Worm (Caenorhabditis elegans): Measurements from ENCODE around the gene W03A5.6.
A peak's percentile ranks its signal among the peaks of the same experiment; 100 is the strongest.

W03A5.6 gene

DNA sequence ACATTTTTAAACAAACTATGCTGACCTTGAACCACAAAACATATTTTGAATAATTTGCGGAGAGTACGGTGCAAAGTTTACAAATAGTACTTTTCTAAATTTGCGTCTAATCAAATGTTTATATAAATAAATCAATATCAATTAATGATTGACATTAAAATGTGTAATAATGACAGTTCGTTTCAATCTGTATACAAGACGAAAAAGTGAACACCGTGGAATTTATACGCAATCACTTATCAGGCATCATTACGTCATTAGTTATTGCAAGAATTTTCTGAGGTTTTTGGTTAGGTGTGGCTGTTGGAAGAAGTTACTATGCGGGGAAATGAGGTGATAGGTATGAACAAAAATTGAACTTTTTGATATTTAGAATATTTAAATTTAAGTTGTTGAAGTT is 13.3 kb downstream of the W03A5.6 start:
- TF ChIP-seq nhr-77 (tag; optimal IDR thresholded peaks at IDR 0.05) = no peak
- TF ChIP-seq mab-5 (tag; optimal IDR thresholded peaks at IDR 0.05) = no peak
- no peak for TF ChIP-seq fos-1 (tag; optimal IDR thresholded peaks at IDR 0.05)
- TF ChIP-seq blmp-1 (tag; optimal IDR thresholded peaks at IDR 0.05; ENCODE audit: insufficient read depth) = no peak
- no peak for TF ChIP-seq egl-27 (tag; optimal IDR thresholded peaks at IDR 0.05)
- TF ChIP-seq alr-1 (tag; optimal IDR thresholded peaks at IDR 0.05) = no peak
- TF ChIP-seq ceh-82 (tag; optimal IDR thresholded peaks at IDR 0.05) = no peak
- TF ChIP-seq nhr-10 (tag; optimal IDR thresholded peaks at IDR 0.05) = no peak
- TF ChIP-seq nhr-237 (tag; optimal IDR thresholded peaks at IDR 0.05) = no peak
- no peak for TF ChIP-seq aly-2 (tag; optimal IDR thresholded peaks at IDR 0.05)
- TF ChIP-seq nhr-25 (tag; optimal IDR thresholded peaks at IDR 0.05) = no peak
- no peak for TF ChIP-seq ceh-16 (tag; optimal IDR thresholded peaks at IDR 0.05)
- TF ChIP-seq F13H6.1 (tag; optimal IDR thresholded peaks at IDR 0.05) = no peak
- TF ChIP-seq ztf-4 (tag; optimal IDR thresholded peaks at IDR 0.05) = no peak
- TF ChIP-seq nhr-129 (tag; optimal IDR thresholded peaks at IDR 0.05) = no peak
- TF ChIP-seq elt-1 (tag; optimal IDR thresholded peaks at IDR 0.05) = no peak
- TF ChIP-seq lin-13 (GFP tag; optimal IDR thresholded peaks at IDR 0.05) = no peak
- no peak for TF ChIP-seq nhr-21 (tag; optimal IDR thresholded peaks at IDR 0.05)

DNA sequence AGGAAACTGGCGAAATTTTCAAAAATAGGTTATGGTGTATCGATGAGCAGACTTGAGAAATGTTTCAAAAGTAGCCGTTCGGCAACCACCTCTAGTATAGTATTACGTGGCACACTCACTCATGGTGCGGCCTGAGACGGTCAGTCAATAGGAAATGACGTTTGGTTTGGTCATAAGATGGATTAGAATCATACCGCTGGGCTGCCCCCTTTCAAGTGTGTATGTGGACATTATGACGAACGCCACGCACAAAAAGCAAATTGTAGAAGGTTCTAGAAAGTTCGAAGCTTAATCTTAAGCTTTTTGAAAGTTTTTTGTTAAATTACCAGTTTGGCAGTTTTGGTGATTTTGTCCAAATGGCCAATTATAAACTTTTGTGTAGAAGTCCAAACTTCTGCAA is 16.1 kb downstream of the W03A5.6 start:
- TF ChIP-seq nhr-6 (tag; optimal IDR thresholded peaks at IDR 0.05) = no peak
- no peak for TF ChIP-seq zag-1 (tag; optimal IDR thresholded peaks at IDR 0.05)
- TF ChIP-seq mab-5 (tag; optimal IDR thresholded peaks at IDR 0.05) = no peak
- TF ChIP-seq nhr-25 (tag; optimal IDR thresholded peaks at IDR 0.05) = no peak

DNA sequence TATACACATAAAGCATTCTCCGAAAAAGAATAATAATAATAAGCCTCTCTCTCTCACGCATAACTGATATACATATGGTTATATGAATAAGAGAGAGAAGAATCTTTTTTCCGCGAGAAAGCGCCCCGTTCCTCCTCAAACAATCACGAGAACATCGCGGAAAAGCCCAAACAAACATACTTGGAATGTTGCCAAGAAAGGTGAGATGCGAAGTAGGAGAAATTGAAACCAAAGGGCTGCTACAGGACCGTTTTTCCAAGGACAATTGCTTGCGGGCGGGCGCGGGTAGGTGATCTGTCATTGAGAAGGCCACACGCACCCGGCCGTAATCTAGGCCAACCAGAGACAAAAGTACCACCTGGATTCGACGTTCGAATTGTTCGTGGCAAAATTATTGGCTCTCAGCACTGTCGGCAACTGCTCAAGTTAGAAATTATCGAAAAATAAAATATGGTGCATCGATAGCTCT is 16.7 kb downstream of the W03A5.6 start, which contains the start of gene dnj-24:
Gene dnj-24, minus strand, starts transcription at position 419 of the 469 bp plus-strand sequence.
- TF ChIP-seq sma-3 (GFP tag; optimal IDR thresholded peaks at IDR 0.05) = peak; percentile 4
- no peak for TF ChIP-seq fos-1 (tag; optimal IDR thresholded peaks at IDR 0.05)
- peak; percentile 1 for TF ChIP-seq ceh-16 (tag; optimal IDR thresholded peaks at IDR 0.05)

DNA sequence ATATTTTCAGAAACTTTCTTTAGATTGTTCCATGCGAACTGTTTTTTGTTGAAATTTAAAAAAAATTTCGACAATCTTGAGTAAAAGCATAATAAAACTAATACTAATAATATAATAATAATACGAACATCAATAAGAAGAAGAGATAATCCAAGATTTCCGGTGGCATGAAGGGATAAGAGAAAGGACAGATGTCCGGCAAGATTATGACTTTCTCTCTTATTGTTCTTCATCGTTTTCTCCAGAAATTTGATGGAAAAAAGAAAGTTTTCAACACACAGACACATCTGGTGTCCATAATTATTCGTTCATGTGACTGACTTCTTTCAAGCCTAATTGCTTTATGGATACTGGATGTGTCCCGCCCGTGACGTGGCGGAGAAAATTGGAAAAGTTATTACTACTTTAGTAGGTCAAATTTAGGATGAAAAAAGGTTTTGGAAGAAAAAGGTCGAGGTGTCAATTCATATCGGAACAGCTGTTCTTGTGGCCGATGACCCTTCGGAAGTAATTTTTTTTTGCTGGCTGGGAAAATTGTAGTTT is 17.8 kb downstream of the W03A5.6 start:
- no peak for TF ChIP-seq ztf-11 (tag; optimal IDR thresholded peaks at IDR 0.05)
- no peak for TF ChIP-seq C34F6.9 (tag; optimal IDR thresholded peaks at IDR 0.05)
- peak; percentile 34 for TF ChIP-seq blmp-1 (tag; optimal IDR thresholded peaks at IDR 0.05; ENCODE audit: insufficient read depth)
- no peak for TF ChIP-seq ztf-1 (GFP tag; conservative IDR thresholded peaks at IDR 0.05)

DNA sequence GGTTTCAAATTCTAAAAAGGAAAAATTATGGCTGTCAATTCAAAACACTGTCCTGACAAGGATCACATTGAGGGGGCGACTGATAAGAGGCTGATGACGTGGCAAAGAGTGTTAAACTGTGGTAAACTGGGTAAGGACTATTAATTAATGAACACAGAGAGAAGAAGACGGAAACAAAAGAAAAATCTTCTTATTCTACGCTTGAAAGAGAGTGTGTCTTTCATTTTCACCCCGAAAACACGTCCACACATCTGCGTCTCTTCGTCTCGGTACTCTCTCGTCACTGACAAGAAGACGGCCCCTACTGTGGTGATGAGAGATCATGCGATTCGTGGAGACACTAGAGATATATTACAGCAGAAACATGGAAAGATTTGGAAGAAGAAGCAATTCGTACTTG is 19.0 kb downstream of the W03A5.6 start:
- peak; percentile 68 for TF ChIP-seq blmp-1 (tag; optimal IDR thresholded peaks at IDR 0.05; ENCODE audit: insufficient read depth)
- peak; percentile 9 for TF ChIP-seq fos-1 (tag; optimal IDR thresholded peaks at IDR 0.05)
- TF ChIP-seq crh-2 (tag; optimal IDR thresholded peaks at IDR 0.05) = peak; percentile 97
- no peak for TF ChIP-seq dmd-4 (tag; optimal IDR thresholded peaks at IDR 0.05)
- TF ChIP-seq nhr-129 (tag; optimal IDR thresholded peaks at IDR 0.05) = peak; percentile 36
- no peak for TF ChIP-seq zag-1 (tag; optimal IDR thresholded peaks at IDR 0.05)
- TF ChIP-seq nhr-21 (tag; optimal IDR thresholded peaks at IDR 0.05) = peak; percentile 46
- TF ChIP-seq mbf-1 (tag; optimal IDR thresholded peaks at IDR 0.05) = no peak
- no peak for TF ChIP-seq ceh-16 (tag; optimal IDR thresholded peaks at IDR 0.05)
- peak; percentile 56 for TF ChIP-seq sma-9 (GFP tag; optimal IDR thresholded peaks at IDR 0.05)
- TF ChIP-seq sma-9 (tag; optimal IDR thresholded peaks at IDR 0.05) = no peak
- TF ChIP-seq nhr-25 (tag; optimal IDR thresholded peaks at IDR 0.05) = peak; percentile 7
- peak; percentile 52 for TF ChIP-seq F13H6.1 (tag; optimal IDR thresholded peaks at IDR 0.05)
- peak; percentile 71 for TF ChIP-seq sem-4 (tag; optimal IDR thresholded peaks at IDR 0.05)
- TF ChIP-seq sma-3 (GFP tag; optimal IDR thresholded peaks at IDR 0.05) = peak; percentile 35
- TF ChIP-seq lsy-2 (tag; optimal IDR thresholded peaks at IDR 0.05) = peak in 1 of 2 experiments; percentile 49

DNA sequence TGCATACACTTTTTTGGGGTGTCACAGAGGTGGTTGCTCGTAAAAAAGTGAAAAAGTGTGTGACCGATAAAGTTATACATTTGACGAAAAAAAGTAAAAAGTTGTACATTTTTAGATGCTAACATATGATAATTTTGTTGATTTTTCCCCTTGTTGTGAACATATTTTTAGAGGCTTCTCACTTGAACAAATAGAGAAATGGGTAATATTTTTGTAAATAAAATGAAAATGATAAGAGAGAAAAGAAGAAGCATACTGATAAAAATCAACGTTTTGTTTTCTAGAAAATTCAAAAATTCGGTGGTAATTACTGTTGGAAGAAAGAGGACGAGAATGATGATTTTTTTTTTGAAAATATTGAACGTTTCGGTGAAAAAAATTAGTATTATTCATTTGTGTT is 20.2 kb downstream of the W03A5.6 start:
- TF ChIP-seq ztf-11 (tag; optimal IDR thresholded peaks at IDR 0.05) (no peak), fos-1 (tag; optimal IDR thresholded peaks at IDR 0.05) (peak; percentile 26)

Measured in whole organism, L2 larva.